Worm (Caenorhabditis elegans) whole organism, L4 larva: Measurements from ENCODE around the gene sre-32.

Source experiments
- F10B5.3 ChIP-seq: sonication (generic microtip); optimal IDR thresholded peaks from 2 replicates; lab custom pipeline; 2016; ENCODE audit warnings: mild to moderate bottlenecking, missing genetic modification characterization, missing compliant biosample characterization
- F26F4.8 ChIP-seq: fragments of 200-800 bp; sonication (Bioruptor generic); conservative IDR thresholded peaks from 2 replicates; pipeline ENCODE4 v1.3.6; 2022; ENCODE audit warnings: missing genetic modification characterization, missing compliant biosample characterization
- F44E2.7 ChIP-seq: fragments of 200-800 bp; sonication (Bioruptor generic); IDR thresholded peaks from 2 replicates; pipeline ENCODE4 v2.1.2; 2022; ENCODE audit warnings: missing genetic modification characterization, missing compliant biosample characterization
- Y48G9A.11 ChIP-seq: fragments of 200-800 bp; sonication (Bioruptor generic); IDR thresholded peaks from 2 replicates; pipeline ENCODE4 v1.3.6; 2022; ENCODE audit warnings: missing genetic modification reagents, missing genetic modification characterization, missing compliant biosample characterization
- Y5F2A.4 ChIP-seq: fragments of 200-800 bp; sonication (Bioruptor generic); optimal IDR thresholded peaks from 2 replicates; lab custom pipeline; 2018; ENCODE audit warnings: mild to moderate bottlenecking, missing genetic modification characterization, missing compliant biosample characterization
- aly-2 ChIP-seq: sonication (generic microtip); optimal IDR thresholded peaks from 2 replicates; lab custom pipeline; 2018; ENCODE audit warnings: missing biosample characterization, missing genetic modification characterization
- ceh-62 ChIP-seq: sonication (generic microtip); optimal IDR thresholded peaks from 2 replicates; lab custom pipeline; 2017; ENCODE audit warnings: missing biosample characterization, missing genetic modification characterization
- ces-1 ChIP-seq: fragments of 150-350 bp; sonication (generic microtip); optimal IDR thresholded peaks from 4 replicates; lab custom pipeline; 2014; ENCODE audit warnings: missing biosample characterization, missing genetic modification reagents, missing genetic modification characterization
- daf-19 ChIP-seq: fragments of 200-800 bp; sonication (Bioruptor generic); conservative IDR thresholded peaks from 2 replicates; pipeline ENCODE4 v1.3.6; 2022; ENCODE audit warnings: missing genetic modification characterization, missing compliant biosample characterization
- dmd-8 ChIP-seq: fragments of 200-800 bp; sonication (Bioruptor generic); IDR thresholded peaks from 2 replicates; pipeline ENCODE4 v1.3.6; 2022; ENCODE audit warnings: missing genetic modification characterization, missing compliant biosample characterization
- duxl-1 ChIP-seq: sonication (generic microtip); optimal IDR thresholded peaks from 2 replicates; lab custom pipeline; 2016; ENCODE audit warnings: mild to moderate bottlenecking, missing genetic modification characterization, moderate library complexity, missing compliant biosample characterization; ENCODE audit not compliant: poor library complexity
- egl-27 ChIP-seq: sonication (generic microtip); optimal IDR thresholded peaks from 3 replicates; lab custom pipeline; 2017; ENCODE audit warnings: missing biosample characterization, missing genetic modification reagents, missing genetic modification characterization
- fkh-10 ChIP-seq: fragments of 150-350 bp; optimal IDR thresholded peaks from 2 replicates; lab custom pipeline; 2014; ENCODE audit warnings: missing biosample characterization, missing genetic modification reagents, missing genetic modification characterization
- hif-1 ChIP-seq, 2 experiments: sonication (generic microtip); optimal IDR thresholded peaks; 2 replicates each; lab custom pipeline; 2016 to 2017; ENCODE audit warnings: missing compliant biosample characterization in 2 of 2, missing genetic modification characterization in 2 of 2, missing genetic modification reagents in 2 of 2, missing genotype in 2 of 2, mild to moderate bottlenecking in 1 of 2
- hlh-30 ChIP-seq: sonication (generic microtip); optimal IDR thresholded peaks from 2 replicates; lab custom pipeline; 2017; ENCODE audit warnings: antibody characterized with exemption, mild to moderate bottlenecking, missing genetic modification characterization, missing compliant biosample characterization; ENCODE audit not compliant: insufficient read depth
- hmg-1.1 ChIP-seq: fragments of 200-800 bp; sonication (Bioruptor generic); IDR thresholded peaks from 2 replicates; pipeline ENCODE4 v1.3.6; 2022; ENCODE audit warnings: missing genetic modification reagents, missing genetic modification characterization, missing compliant biosample characterization
- lin-1 ChIP-seq: fragments of 200-800 bp; sonication (Bioruptor generic); IDR thresholded peaks from 2 replicates; pipeline ENCODE4 v1.3.6; 2022; ENCODE audit warnings: missing genetic modification reagents, missing genetic modification characterization, missing compliant biosample characterization
- madf-5 ChIP-seq, 2 experiments: fragments of 200-800 bp; sonication (Bioruptor generic); IDR thresholded peaks; 2 replicates each; pipeline ENCODE4 v1.3.6; 2022; ENCODE audit warnings: missing compliant biosample characterization in 2 of 2, missing genetic modification characterization in 2 of 2
- mdl-1 ChIP-seq, 2 experiments: fragments of 150-350 bp in 1 of 2; sonication (generic microtip) in 1 of 2; optimal IDR thresholded peaks; 2 replicates each; lab custom pipeline; 2014 to 2017; ENCODE audit warnings: missing biosample characterization in 2 of 2, missing genetic modification characterization in 2 of 2
- mxl-3 ChIP-seq: fragments of 200-800 bp; sonication (Bioruptor generic); optimal IDR thresholded peaks from 2 replicates; lab custom pipeline; 2018; ENCODE audit warnings: mild to moderate bottlenecking, missing genetic modification characterization, missing compliant biosample characterization
- nhr-11 ChIP-seq: fragments of 150-350 bp; optimal IDR thresholded peaks from 2 replicates; lab custom pipeline; 2014; ENCODE audit warnings: missing biosample characterization, missing genetic modification characterization
- nhr-77 ChIP-seq: fragments of 150-350 bp; optimal IDR thresholded peaks from 2 replicates; lab custom pipeline; 2014; ENCODE audit warnings: missing biosample characterization, missing genetic modification characterization
- pha-4 ChIP-seq, 2 experiments: fragments of 150-350 bp in 1 of 2; fragments of 200-800 bp in 1 of 2; sonication (Bioruptor generic) in 1 of 2; IDR thresholded peaks in 1 of 2; optimal IDR thresholded peaks in 1 of 2; 2 replicates each; pipeline versions ENCODE4 v1.3.6 to Lab custom; 2014 to 2022; ENCODE audit warnings: missing genetic modification characterization in 2 of 2, missing genetic modification reagents in 2 of 2, missing biosample characterization in 1 of 2, missing compliant biosample characterization in 1 of 2
- php-3 ChIP-seq: fragments of 200-800 bp; sonication (Bioruptor generic); IDR thresholded peaks from 2 replicates; pipeline ENCODE4 v1.3.6; 2022; ENCODE audit warnings: missing genetic modification reagents, missing genetic modification characterization, missing compliant biosample characterization
- saeg-2 ChIP-seq: fragments of 200-800 bp; sonication (Bioruptor generic); IDR thresholded peaks from 2 replicates; pipeline ENCODE4 v1.3.6; 2022; ENCODE audit warnings: missing genetic modification reagents, missing genetic modification characterization, missing compliant biosample characterization
- sdz-12 ChIP-seq: fragments of 200-800 bp; sonication (Bioruptor generic); optimal IDR thresholded peaks from 2 replicates; lab custom pipeline; 2018; ENCODE audit warnings: mild to moderate bottlenecking, missing genetic modification characterization, missing compliant biosample characterization
- spr-3 ChIP-seq: fragments of 200-800 bp; sonication (Bioruptor generic); optimal IDR thresholded peaks from 2 replicates; lab custom pipeline; 2018; ENCODE audit warnings: mild to moderate bottlenecking, missing genetic modification characterization, missing compliant biosample characterization
- tra-1 ChIP-seq: fragments of 200-800 bp; sonication (Bioruptor generic); IDR thresholded peaks from 2 replicates; pipeline ENCODE4 v1.3.6; 2022; ENCODE audit warnings: missing genetic modification reagents, missing genetic modification characterization, missing compliant biosample characterization
- unc-39 ChIP-seq: sonication (generic microtip); optimal IDR thresholded peaks from 2 replicates; lab custom pipeline; 2017; ENCODE audit warnings: missing biosample characterization, missing genetic modification characterization
- unc-62 ChIP-seq, 3 experiments: fragments of 150-350 bp in 1 of 3; sonication (generic microtip); optimal IDR thresholded peaks in 2 of 3; peaks in 1 of 3; 1 replicate in 1 of 3; 2 replicates in 2 of 3; lab custom pipeline; 2014 to 2017; ENCODE audit warnings: missing biosample characterization in 3 of 3, missing genetic modification characterization in 3 of 3, missing genetic modification reagents in 3 of 3, missing genotype in 1 of 3
- zag-1 ChIP-seq: fragments of 150-350 bp; optimal IDR thresholded peaks from 2 replicates; lab custom pipeline; 2014; ENCODE audit warnings: missing biosample characterization, missing genetic modification characterization
- ztf-7 ChIP-seq: fragments of 150-350 bp; optimal IDR thresholded peaks from 2 replicates; lab custom pipeline; 2014; ENCODE audit warnings: missing biosample characterization, missing genetic modification characterization

sre-32 gene

ce11 chrII:12471138-12471855, 14.8 kb upstream of the sre-32 start, which contains the start of the genes F15A4.5 and phat-8:
Gene F15A4.5, minus strand, starts transcription at chrII:12471238.
Gene phat-8, plus strand, starts transcription at chrII:12471805.
- TF ChIP-seq saeg-2 (no peak), unc-62 (GFP tag; optimal IDR thresholded peaks at IDR 0.05 in 1 of 2; lab: Kevin White, UChicago) (peak in 1 of 2 experiments; percentile 21), unc-62 (tag; optimal IDR thresholded peaks at IDR 0.05; lab: Kevin White, UChicago) (no peak)

ce11 chrII:12467047-12467446, 10.5 kb upstream of the sre-32 start, which contains the start of gene srg-16:
Gene srg-16, plus strand, starts transcription at chrII:12467133.
- 0 out of 2 replicates have a peak, but pooled peaks have one; percentile 7 for TF ChIP-seq F26F4.8 (GFP tag; lab: Robert Waterston, UW)
- no peak for TF ChIP-seq spr-3

DNA sequence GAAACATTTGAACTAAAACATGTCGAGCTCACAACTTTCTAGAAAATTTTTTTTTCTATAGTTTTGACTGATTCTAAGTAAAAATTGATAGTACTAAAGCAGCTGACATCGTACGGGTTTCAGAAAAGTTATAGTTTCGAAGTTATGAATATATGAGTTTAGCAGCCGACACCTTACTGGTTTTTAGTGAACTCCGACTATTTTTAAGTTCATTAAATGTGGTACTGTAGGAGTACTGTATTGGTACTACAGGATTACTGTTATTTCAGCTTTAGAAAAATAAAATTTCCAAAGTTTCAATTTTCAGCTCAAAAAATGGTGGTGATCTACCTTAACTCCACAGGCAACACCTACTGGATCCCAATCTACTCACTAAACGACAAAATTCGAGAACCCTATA, 9.0 kb upstream of the sre-32 start, which contains the start of gene sre-37:
sre-37 (plus strand) TSS at position 301 of the 400 bp plus-strand sequence.
- TF ChIP-seq lin-1 (GFP tag; lab: Robert Waterston, UW) (no peak), dmd-8 (GFP tag; lab: Robert Waterston, UW) (no peak), F44E2.7 (GFP tag; lab: Robert Waterston, UW) (no peak), tra-1 (GFP tag; lab: Robert Waterston, UW) (no peak), Y5F2A.4 (no peak), pha-4 (GFP tag; IDR thresholded peaks at IDR 0.05; lab: Robert Waterston, UW) (no peak), pha-4 (tag; optimal IDR thresholded peaks at IDR 0.05; lab: Kevin White, UChicago) (no peak), nhr-11 (tag; lab: Kevin White, UChicago) (no peak), mxl-3 (GFP tag; lab: Kevin White, UChicago) (no peak), ceh-62 (tag; lab: Kevin White, UChicago) (no peak), F10B5.3 (no peak), ztf-7 (tag; lab: Kevin White, UChicago) (no peak), mdl-1 (tag; optimal IDR thresholded peaks at IDR 0.05; lab: Kevin White, UChicago) (no peak)

ce11 chrII:12462244-12462643, 5.7 kb upstream of the sre-32 start, which contains the start of gene F15A4.2:
Gene F15A4.2, plus strand, starts transcription at chrII:12462544.
- TF ChIP-seq hmg-1.1 (GFP tag; lab: Robert Waterston, UW) (no peak), F44E2.7 (GFP tag; lab: Robert Waterston, UW) (no peak), ces-1 (no peak), unc-39 (tag; lab: Kevin White, UChicago) (no peak), duxl-1 (no peak), hlh-30 (tag; lab: Kevin White, UChicago) (no peak), hif-1 (tag; optimal IDR thresholded peaks at IDR 0.05; lab: Kevin White, UChicago) (no peak), ztf-7 (tag; lab: Kevin White, UChicago) (no peak), fkh-10 (no peak), ceh-62 (tag; lab: Kevin White, UChicago) (no peak), Y5F2A.4 (no peak), aly-2 (tag; lab: Kevin White, UChicago) (no peak), sdz-12 (GFP tag; lab: Kevin White, UChicago) (no peak), daf-19 (GFP tag; lab: Robert Waterston, UW) (no peak), zag-1 (tag; lab: Kevin White, UChicago) (no peak), php-3 (GFP tag; lab: Robert Waterston, UW) (no peak), madf-5 (GFP tag; IDR thresholded peaks at IDR 0.05; lab: Robert Waterston, UW) (no peak), egl-27 (no peak), Y48G9A.11 (GFP tag; lab: Robert Waterston, UW) (no peak), nhr-77 (tag; lab: Kevin White, UChicago) (no peak)
